Worm (Caenorhabditis elegans): ENCODE measurements around the gene F47B8.8.
"Not testable (repeated sequence)": the region's sequence is repeated elsewhere in the genome, so short reads cannot be mapped to it uniquely, and the experiment has no call there.

DNA sequence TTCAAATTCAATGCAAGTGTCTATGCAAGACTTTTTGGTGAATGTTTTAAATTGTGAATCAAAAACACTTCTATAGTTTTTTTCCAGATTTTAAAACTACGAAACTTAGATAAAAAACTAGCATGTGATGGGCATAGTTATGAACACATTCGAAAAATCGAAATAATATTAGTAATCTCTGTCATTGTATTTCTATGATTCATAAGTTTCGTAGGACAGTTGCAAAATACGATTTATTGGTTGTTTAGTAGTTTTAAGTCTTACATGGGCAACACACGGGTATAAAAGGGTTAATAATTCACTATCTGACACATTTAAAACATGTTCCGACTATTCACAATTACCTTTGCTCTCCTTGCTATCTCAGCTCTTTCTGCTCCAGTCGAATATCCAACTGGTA is 23.4 kb upstream of the F47B8.8 start, which contains the start of gene spig-5:
- not testable (repeated sequence) for TF ChIP-seq W03F9.2, him-1, dao-5 (tag; optimal IDR thresholded peaks at IDR 0.05)
